Worm (Caenorhabditis elegans) whole organism, L4/young adult: Measurements from ENCODE around the gene nlp-76.

ENCODE experiments used
- W03F9.2 ChIP-seq: fragments of 150-350 bp; optimal IDR thresholded peaks from 2 replicates; lab custom pipeline; 2014; ENCODE audit warnings: missing biosample characterization, missing genetic modification characterization
- dao-5 ChIP-seq: sonication (generic microtip); optimal IDR thresholded peaks from 2 replicates; lab custom pipeline; 2016; ENCODE audit warnings: missing genotype, missing genetic modification characterization, moderate library complexity, missing compliant biosample characterization
- him-1 ChIP-seq: sonication (generic microtip); optimal IDR thresholded peaks from 2 replicates; lab custom pipeline; 2016; ENCODE audit warnings: missing genotype, missing genetic modification reagents, missing genetic modification characterization, missing compliant biosample characterization

nlp-76 gene

DNA sequence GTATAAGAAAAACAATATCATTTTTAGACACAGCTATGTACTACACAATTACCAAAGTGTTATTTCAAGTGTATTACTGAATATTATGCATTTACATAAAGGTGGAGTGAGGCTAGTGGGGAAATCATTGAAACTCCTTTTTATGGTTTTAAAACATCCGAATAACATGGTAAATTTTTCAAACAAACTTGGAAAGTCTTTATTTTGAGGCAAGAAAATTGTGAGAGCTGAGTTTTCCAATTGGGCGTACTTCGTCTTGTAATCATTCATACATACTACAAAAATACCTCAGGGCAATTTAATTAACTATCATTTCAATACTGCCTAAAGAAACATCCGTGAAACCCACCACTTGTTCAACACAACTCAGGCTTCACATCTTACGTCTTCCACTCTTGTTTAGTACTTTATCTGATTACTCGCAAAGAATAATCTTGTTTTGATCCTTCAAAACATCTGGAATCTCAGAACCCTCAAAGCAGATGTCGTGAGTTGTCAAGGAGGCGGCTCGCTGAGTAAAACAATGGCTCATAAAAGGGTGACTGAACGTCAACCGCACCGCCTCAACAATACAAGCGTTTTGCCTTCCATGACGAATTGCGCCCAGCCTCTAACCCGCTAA, 17.0 kb downstream of the nlp-76 start, which contains the start of gene zmp-5:
Gene zmp-5, plus strand, starts transcription at position 572 of the 622 bp plus-strand sequence.
- no peak for TF ChIP-seq W03F9.2 (tag; lab: Kevin White, UChicago)
- TF ChIP-seq dao-5 (tag; lab: Kevin White, UChicago), result no peak
- no peak for TF ChIP-seq him-1 (tag; lab: Kevin White, UChicago)

DNA sequence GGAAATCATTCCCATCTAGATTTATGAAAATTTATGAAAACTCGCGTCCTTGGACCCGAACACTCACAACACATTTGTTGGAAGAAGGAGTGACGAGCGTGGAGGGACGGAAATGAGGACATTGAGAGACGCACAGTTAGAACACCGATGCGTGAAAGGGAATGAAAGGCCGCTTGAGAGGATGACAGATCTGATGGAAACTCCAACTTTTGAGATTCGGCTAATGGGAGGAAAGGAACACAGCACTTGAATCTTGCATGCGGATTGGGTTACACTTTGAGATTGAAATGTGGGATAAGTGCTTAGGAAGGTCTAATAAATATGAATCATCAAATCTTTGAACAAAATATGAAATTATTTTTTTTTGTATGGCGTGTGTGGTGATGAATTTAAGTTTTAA, 17.9 kb downstream of the nlp-76 start:
- TF ChIP-seq him-1 (tag; lab: Kevin White, UChicago), result no peak
- no peak for TF ChIP-seq dao-5 (tag; lab: Kevin White, UChicago)
- no peak for TF ChIP-seq W03F9.2 (tag; lab: Kevin White, UChicago)

DNA sequence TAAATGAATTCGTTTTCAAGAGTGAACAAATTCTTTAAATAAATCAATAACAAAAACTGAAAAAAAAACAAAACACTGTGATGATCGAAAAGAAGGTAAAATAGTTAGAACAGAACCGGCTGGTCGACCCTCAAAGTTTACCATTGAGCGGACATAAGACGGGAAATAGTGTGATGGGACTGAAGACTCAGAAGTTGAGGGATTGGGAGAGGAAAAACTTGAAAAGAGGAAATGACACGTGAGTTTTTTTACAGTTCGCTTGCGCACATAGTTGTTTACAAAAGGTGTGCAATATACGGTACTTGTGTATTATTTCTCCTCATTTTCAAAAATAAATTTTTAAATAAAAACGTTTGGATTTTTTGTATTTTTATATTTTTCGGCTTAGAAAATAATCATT, 20.8 kb downstream of the nlp-76 start:
- no peak for TF ChIP-seq him-1 (tag; lab: Kevin White, UChicago)
- no peak for TF ChIP-seq dao-5 (tag; lab: Kevin White, UChicago)
- TF ChIP-seq W03F9.2 (tag; lab: Kevin White, UChicago), result no peak

DNA sequence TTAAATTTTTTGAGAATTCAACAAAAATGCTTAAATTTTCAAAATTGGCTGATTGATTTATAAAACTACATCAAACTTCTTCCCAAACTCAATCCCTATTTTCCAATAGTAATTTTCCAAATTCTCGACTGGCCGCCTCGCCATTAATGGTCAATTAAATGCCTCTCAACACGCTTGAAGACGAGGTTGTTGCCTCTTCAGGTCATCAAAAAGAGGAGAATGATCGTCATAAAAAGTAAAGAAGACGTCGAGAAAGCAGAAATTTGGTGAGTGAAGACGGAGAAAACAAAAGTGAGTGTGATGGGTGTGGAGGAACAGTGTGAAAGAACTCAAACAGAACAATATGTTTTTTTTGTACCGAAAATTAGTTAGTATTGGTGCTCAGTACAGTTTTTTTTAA, 22.7 kb downstream of the nlp-76 start:
- no peak for TF ChIP-seq W03F9.2 (tag; lab: Kevin White, UChicago)
- TF ChIP-seq him-1 (tag; lab: Kevin White, UChicago), result no peak
- no peak for TF ChIP-seq dao-5 (tag; lab: Kevin White, UChicago)

DNA sequence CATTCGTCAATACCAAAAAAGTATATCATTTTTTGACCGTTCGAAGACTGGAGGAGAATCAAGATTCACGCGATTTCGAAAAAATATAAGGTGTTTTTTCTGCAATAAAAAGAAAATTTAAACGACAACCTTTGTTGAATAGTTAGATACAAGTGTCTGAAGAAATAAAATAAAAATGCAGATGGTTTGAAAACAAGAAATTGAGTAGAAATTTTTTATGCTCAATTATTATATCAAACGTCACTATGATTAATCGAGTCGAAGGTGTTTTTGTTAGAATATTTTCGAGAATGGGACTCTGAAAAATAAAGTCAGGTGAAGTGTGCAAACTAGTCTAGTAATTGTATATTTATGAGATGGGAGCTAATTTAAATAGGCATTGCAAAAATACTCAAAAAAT, 23.2 kb downstream of the nlp-76 start, which contains the start of gene R09A8.5:
Gene R09A8.5, minus strand, starts transcription at position 101 of the 400 bp plus-strand sequence.
- TF ChIP-seq him-1 (tag; lab: Kevin White, UChicago) (no peak), dao-5 (tag; lab: Kevin White, UChicago) (no peak)

DNA sequence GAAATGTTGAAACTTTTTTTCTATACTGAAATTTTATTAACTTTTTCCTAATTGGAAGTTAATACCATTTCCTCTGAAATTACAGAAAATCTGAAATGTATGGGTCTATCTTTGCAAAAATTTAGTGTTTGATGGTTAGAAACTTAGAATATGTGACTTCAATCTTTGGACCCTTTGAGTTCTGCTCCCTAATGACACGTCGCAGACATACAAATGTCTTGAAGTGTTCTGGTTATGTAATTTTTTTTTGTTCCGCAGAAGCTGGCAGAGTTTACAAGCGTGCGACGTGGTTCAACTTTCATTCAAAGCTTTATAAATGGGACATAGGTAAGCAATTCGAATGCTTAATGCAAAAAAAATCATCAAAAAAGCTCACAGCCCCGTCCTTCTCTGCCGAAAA, 25.7 kb downstream of the nlp-76 start:
- no peak for TF ChIP-seq him-1 (tag; lab: Kevin White, UChicago)
- TF ChIP-seq dao-5 (tag; lab: Kevin White, UChicago), result no peak
- no peak for TF ChIP-seq W03F9.2 (tag; lab: Kevin White, UChicago)

DNA sequence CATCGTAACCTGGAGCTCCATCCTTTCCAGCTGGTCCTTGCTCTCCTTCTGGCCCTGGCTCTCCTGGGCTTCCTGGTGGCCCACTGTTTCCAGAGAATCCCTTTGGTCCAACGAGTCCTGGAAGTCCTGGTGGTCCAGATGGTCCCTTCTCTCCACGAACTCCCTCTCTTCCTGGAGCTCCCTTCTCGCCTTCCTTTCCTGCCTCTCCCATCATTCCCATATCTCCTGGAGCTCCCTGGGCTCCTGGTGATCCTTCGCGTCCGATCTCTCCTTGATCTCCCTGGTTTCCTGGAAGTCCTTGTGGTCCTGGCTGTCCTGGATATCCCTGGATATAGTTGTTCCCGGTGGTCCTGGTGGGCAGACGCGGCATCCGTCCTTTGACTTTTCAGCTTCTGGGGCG, 27.5 kb downstream of the nlp-76 start:
- TF ChIP-seq W03F9.2 (tag; lab: Kevin White, UChicago) (no peak), dao-5 (tag; lab: Kevin White, UChicago) (no peak), him-1 (tag; lab: Kevin White, UChicago) (no peak)

DNA sequence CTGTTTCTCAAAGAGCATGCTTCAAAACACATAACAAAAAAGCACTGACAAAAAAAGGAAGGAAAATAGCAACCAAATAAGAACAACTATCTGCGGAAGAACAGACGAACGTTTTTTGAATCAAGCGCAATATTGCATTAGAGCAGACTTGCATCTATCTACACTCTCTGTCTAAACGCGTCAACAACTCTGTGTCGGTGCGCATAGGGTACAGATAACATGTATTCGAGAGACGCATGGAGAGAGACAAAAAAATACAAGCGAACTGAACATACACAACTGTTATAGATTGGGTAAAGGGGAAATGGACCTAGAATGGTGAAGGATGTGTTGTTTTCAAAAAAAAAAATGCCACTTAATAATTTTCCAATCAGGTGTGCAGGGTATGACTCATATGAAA, 28.7 kb downstream of the nlp-76 start:
- TF ChIP-seq him-1 (tag; lab: Kevin White, UChicago) (no peak), dao-5 (tag; lab: Kevin White, UChicago) (no peak), W03F9.2 (tag; lab: Kevin White, UChicago) (peak; percentile 50)

DNA sequence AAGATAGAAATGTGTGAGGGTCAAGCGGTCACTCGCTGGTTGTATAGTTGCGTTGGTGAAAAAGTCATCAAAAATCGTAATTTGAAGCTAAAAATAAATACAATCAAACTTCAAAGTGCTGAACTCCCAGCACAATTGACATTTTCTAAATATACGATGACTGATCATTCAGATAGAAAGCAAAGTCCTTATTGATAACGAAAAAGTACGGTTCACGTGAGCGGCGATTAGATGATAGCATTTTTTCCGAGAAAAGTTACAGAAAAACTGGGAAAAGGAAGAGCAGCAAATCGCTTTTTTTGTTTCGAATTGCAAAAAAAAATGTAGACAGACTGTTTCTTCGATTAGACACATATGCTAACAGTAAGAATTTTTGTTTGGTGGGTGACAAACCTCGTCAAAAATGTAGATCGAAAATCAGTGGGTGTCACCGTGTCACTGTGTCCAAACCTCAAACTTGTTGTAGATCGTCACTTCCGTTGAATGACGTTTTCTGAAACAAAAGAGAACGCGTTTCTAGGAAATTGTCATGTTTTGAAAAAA, 29.8 kb downstream of the nlp-76 start, which contains the start of gene ivns-1:
Gene ivns-1, minus strand, starts transcription at position 493 of the 543 bp plus-strand sequence.
- TF ChIP-seq W03F9.2 (tag; lab: Kevin White, UChicago) (no peak), dao-5 (tag; lab: Kevin White, UChicago) (no peak), him-1 (tag; lab: Kevin White, UChicago) (no peak)

DNA sequence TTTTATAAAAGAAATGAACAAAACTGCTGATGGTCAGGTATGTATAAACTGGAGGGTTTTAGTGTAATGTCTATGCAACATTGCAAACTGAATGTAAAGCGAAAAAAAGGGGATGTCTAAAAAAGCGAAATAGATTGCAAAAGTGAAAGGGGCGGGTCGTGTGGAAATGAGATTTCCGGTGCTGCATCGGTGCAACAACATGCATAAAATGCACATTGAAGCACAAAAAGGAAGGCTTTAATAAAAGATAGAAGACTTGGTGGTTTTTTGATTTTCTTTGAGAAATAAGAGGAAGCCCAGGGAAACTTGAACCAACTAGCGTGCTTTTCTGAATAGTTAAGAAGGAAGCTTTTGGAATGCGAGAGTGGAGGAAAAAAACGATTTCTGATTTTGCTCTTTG, 31.0 kb downstream of the nlp-76 start:
- TF ChIP-seq him-1 (tag; lab: Kevin White, UChicago), result no peak
- TF ChIP-seq dao-5 (tag; lab: Kevin White, UChicago), result no peak
- TF ChIP-seq W03F9.2 (tag; lab: Kevin White, UChicago), result no peak

DNA sequence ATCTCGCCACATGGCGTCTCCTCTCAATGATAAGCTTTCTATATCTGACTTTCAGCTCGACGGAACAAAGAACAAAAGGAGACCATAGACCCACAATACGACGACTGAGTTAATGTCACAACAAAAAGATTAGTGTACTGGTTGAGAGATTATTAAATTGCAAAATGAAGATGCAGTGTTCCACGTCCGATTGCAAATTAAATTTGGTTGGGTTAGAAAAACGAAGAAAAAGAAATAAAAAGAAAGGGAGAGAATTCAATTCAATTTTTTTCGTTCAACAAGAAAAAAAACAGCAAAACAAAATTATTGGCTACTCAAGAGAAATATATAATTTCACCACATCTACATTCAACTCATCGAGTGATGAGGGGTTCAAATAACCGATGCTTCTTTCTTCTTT, 32.3 kb downstream of the nlp-76 start:
- TF ChIP-seq W03F9.2 (tag; lab: Kevin White, UChicago) (no peak), dao-5 (tag; lab: Kevin White, UChicago) (no peak), him-1 (tag; lab: Kevin White, UChicago) (no peak)

DNA sequence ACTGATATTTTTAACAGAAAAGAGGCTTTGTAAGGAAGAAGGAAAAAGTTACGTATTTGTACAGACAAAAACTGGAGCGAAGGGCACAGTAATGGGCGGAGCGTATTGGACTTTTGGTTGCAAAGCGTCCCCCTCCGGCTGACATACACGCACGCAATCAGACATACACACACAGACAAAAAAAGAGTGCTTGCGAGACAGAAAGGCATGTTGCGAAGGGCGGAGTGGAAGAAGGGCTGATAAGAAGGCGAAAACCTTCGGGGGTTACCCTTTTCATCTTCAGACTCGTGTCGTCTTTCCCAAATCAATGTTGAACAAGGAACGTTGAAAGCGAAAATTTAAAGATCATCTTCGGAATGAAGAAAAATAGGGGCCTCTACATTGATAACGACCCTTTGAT, 33.1 kb downstream of the nlp-76 start:
- TF ChIP-seq him-1 (tag; lab: Kevin White, UChicago), result no peak
- peak; percentile 22 for TF ChIP-seq W03F9.2 (tag; lab: Kevin White, UChicago)

DNA sequence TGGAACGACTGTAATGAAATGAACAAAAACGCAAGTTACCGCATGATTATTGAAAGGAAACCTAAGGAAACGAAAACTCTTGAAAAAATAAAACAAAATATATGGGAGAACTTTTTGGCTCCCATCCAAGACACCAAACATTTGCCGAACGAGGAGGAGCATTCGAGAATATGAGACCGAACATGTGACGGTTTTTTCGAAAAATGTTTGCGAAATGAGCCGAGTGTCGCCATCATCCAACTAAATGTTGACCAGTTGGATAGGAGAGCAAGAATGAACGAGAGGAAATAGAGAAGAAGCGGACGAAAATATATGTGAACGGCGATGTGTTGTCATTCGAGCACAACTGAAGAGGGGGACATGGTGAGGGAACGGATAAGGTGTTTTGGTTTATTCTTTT, 33.7 kb downstream of the nlp-76 start:
- no peak for TF ChIP-seq him-1 (tag; lab: Kevin White, UChicago)
- no peak for TF ChIP-seq W03F9.2 (tag; lab: Kevin White, UChicago)
- no peak for TF ChIP-seq dao-5 (tag; lab: Kevin White, UChicago)

DNA sequence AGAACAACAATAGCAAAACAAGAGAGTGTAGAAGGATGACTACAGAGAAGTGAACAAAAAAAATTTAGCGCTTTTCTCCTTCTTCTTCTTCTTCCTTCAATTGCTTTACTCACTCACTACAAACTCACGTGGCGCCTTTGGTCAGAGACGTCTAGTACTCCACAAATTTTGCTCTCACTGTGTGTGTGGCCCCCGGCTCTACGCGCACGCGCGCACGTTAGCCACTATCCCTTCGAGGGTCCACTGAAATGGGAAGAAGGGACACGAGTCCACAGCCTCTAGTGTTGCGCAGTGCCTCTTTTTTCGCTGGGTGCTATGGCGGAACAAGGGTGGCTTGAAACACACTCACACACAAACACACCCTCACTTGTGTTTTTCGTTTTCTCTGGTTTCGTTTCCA, 34.4 kb downstream of the nlp-76 start:
- TF ChIP-seq dao-5 (tag; lab: Kevin White, UChicago) (no peak), him-1 (tag; lab: Kevin White, UChicago) (peak; percentile 71)
